Worm (Caenorhabditis elegans) whole organism, late embryonic: ENCODE results near the gene C05D9.3.

Experiments
- hlh-30 ChIP-seq: sonication (generic microtip); optimal IDR thresholded peaks from 2 replicates; lab custom pipeline; 2017; ENCODE audit warnings: antibody characterized with exemption, missing genetic modification characterization, missing compliant biosample characterization; ENCODE audit not compliant: insufficient read depth
- nhr-232 ChIP-seq: sonication (generic microtip); optimal IDR thresholded peaks from 2 replicates; lab custom pipeline; 2016; ENCODE audit warnings: missing genetic modification characterization, missing compliant biosample characterization
- pag-3 ChIP-seq: sonication (generic microtip); optimal IDR thresholded peaks from 2 replicates; lab custom pipeline; 2016; ENCODE audit warnings: missing compliant biosample characterization, missing genetic modification characterization, borderline replicate concordance
- pha-4 ChIP-seq: fragments of 150-350 bp; optimal IDR thresholded peaks from 2 replicates; lab custom pipeline; 2018; ENCODE audit warnings: missing biosample characterization, missing genetic modification reagents, missing genetic modification characterization

ce11 chrX:1108874-1109273 lies 2.8 kb upstream of the C05D9.3 start:
- no peak for TF ChIP-seq hlh-30 (tag; lab: Kevin White, UChicago)
- TF ChIP-seq pag-3 (tag; lab: Kevin White, UChicago) = no peak
- no peak for TF ChIP-seq pha-4 (tag; lab: Kevin White, UChicago)
- no peak for TF ChIP-seq nhr-232 (tag; lab: Kevin White, UChicago)
